Worm (Caenorhabditis elegans) whole organism, early embryonic: ENCODE measurements around the gene unc-32.
A peak's percentile ranks its signal among the peaks of the same experiment; 100 is the strongest.

ENCODE experiments used
- B0310.2 ChIP-seq: sonication (generic microtip); optimal IDR thresholded peaks from 2 replicates; lab custom pipeline; 2016; ENCODE audit warnings: mild to moderate bottlenecking, missing genetic modification characterization, missing compliant biosample characterization
- F13C5.2 ChIP-seq: sonication (generic microtip); optimal IDR thresholded peaks from 2 replicates; lab custom pipeline; 2017; ENCODE audit warnings: mild to moderate bottlenecking, missing genetic modification characterization, inconsistent platforms, missing compliant biosample characterization
- aly-1 ChIP-seq: sonication (generic microtip); optimal IDR thresholded peaks from 2 replicates; lab custom pipeline; 2016; ENCODE audit warnings: missing genetic modification characterization, missing compliant biosample characterization
- ama-1 ChIP-seq: fragments of 150-350 bp; optimal IDR thresholded peaks from 2 replicates; lab custom pipeline; 2014
- ceh-13 ChIP-seq: fragments of 200-800 bp; sonication (Bioruptor generic); optimal IDR thresholded peaks from 2 replicates; lab custom pipeline; 2018; ENCODE audit warnings: mild to moderate bottlenecking, missing genetic modification characterization, missing compliant biosample characterization
- ceh-36 ChIP-seq: sonication (generic microtip); optimal IDR thresholded peaks from 2 replicates; lab custom pipeline; 2016; ENCODE audit warnings: missing genetic modification characterization, inconsistent platforms, missing compliant biosample characterization
- ets-7 ChIP-seq: sonication (generic microtip); optimal IDR thresholded peaks from 2 replicates; lab custom pipeline; 2016; ENCODE audit warnings: missing genotype, missing genetic modification characterization, missing compliant biosample characterization
- flt-1 ChIP-seq: fragments of 200-800 bp; sonication (Bioruptor generic); IDR thresholded peaks from 2 replicates; pipeline ENCODE4 v1.3.6; 2022; ENCODE audit warnings: missing genetic modification characterization, missing compliant biosample characterization
- hmbx-1 ChIP-seq: sonication (generic microtip); optimal IDR thresholded peaks from 2 replicates; lab custom pipeline; 2016; ENCODE audit warnings: mild to moderate bottlenecking, missing genetic modification characterization, missing compliant biosample characterization
- hmg-4 ChIP-seq: fragments of 200-800 bp; sonication (Bioruptor generic); optimal IDR thresholded peaks from 2 replicates; lab custom pipeline; 2018; ENCODE audit warnings: mild to moderate bottlenecking, missing genetic modification characterization, missing compliant biosample characterization
- hnd-1 ChIP-seq: sonication (generic microtip); optimal IDR thresholded peaks from 2 replicates; lab custom pipeline; 2016; ENCODE audit warnings: missing genetic modification characterization, missing compliant biosample characterization
- pes-1 ChIP-seq: fragments of 200-800 bp; sonication (Bioruptor generic); IDR thresholded peaks from 2 replicates; pipeline ENCODE4 v1.3.6; 2022; ENCODE audit warnings: missing genetic modification reagents, missing genetic modification characterization, missing compliant biosample characterization
- scrt-1 ChIP-seq: fragments of 200-800 bp; sonication (Bioruptor generic); IDR thresholded peaks from 2 replicates; pipeline ENCODE4 v1.3.6; 2022; ENCODE audit warnings: missing genetic modification characterization, missing compliant biosample characterization
- sea-1 ChIP-seq: fragments of 200-800 bp; sonication (Bioruptor generic); conservative IDR thresholded peaks from 2 replicates; pipeline ENCODE4 v1.3.6; 2022; ENCODE audit warnings: missing genetic modification characterization, missing compliant biosample characterization
- tbx-11 ChIP-seq: fragments of 200-800 bp; sonication (Bioruptor generic); IDR thresholded peaks from 2 replicates; pipeline ENCODE4 v1.3.6; 2022; ENCODE audit warnings: missing genetic modification characterization, missing compliant biosample characterization
- tbx-37 ChIP-seq: fragments of 200-800 bp; sonication (Bioruptor generic); conservative IDR thresholded peaks from 2 replicates; pipeline ENCODE4 v1.3.6; 2022; ENCODE audit warnings: missing genetic modification reagents, missing genetic modification characterization, missing compliant biosample characterization
- tra-4 ChIP-seq: sonication (generic microtip); optimal IDR thresholded peaks from 2 replicates; lab custom pipeline; 2017; ENCODE audit warnings: missing genetic modification characterization, missing compliant biosample characterization

unc-32 gene

ce11 chrIII:8869663-8870062 is 35.8 kb upstream of the unc-32 start:
- TF ChIP-seq ama-1 (lab: Kevin White, UChicago) (no peak), aly-1 (tag; lab: Kevin White, UChicago) (no peak), F13C5.2 (tag; lab: Kevin White, UChicago) (no peak)

- TF ChIP-seq tbx-11, result no peak
- TF ChIP-seq hmg-4 (GFP tag; lab: Kevin White, UChicago), result peak; percentile 33
Observed at ce11 chrIII:8873045-8873457, 32.4 kb upstream of the unc-32 start.

- TF ChIP-seq pes-1 (GFP tag; lab: Robert Waterston, UW), result peak; percentile 38; the same call in 1 of the 2 replicates
- peak; percentile 59 for TF ChIP-seq F13C5.2 (tag; lab: Kevin White, UChicago)
- no peak for TF ChIP-seq scrt-1 (GFP tag; lab: Robert Waterston, UW)
- peak; percentile 37 for TF ChIP-seq flt-1 (GFP tag; lab: Robert Waterston, UW)
- TF ChIP-seq tbx-37 (GFP tag; lab: Robert Waterston, UW), result no peak
- 0 out of 2 replicates have a peak, but pooled peaks have one; percentile 51 for TF ChIP-seq sea-1 (GFP tag; lab: Robert Waterston, UW)
- TF ChIP-seq aly-1 (tag; lab: Kevin White, UChicago), result peak; percentile 46
- no peak for TF ChIP-seq tbx-11
- TF ChIP-seq hmg-4 (GFP tag; lab: Kevin White, UChicago), result peak; percentile 78
- TF ChIP-seq ceh-36 (tag; lab: Kevin White, UChicago), result no peak
- peak; percentile 59 for TF ChIP-seq B0310.2 (tag; lab: Kevin White, UChicago)
- TF ChIP-seq hmbx-1 (tag; lab: Kevin White, UChicago), result no peak
- no peak for TF ChIP-seq ceh-13 (GFP tag; lab: Kevin White, UChicago)
- no peak for TF ChIP-seq tra-4 (tag; lab: Kevin White, UChicago)
- TF ChIP-seq ama-1 (lab: Kevin White, UChicago), result no peak
- TF ChIP-seq hnd-1 (tag; lab: Kevin White, UChicago), result no peak
- TF ChIP-seq ets-7 (tag; lab: Kevin White, UChicago), result no peak
Observed at ce11 chrIII:8873990-8874668, 31.3 kb upstream of the unc-32 start.

- no peak for TF ChIP-seq ets-7 (tag; lab: Kevin White, UChicago)
- TF ChIP-seq ceh-36 (tag; lab: Kevin White, UChicago), result no peak
- no peak for TF ChIP-seq scrt-1 (GFP tag; lab: Robert Waterston, UW)
- TF ChIP-seq tra-4 (tag; lab: Kevin White, UChicago), result no peak
- no peak for TF ChIP-seq tbx-37 (GFP tag; lab: Robert Waterston, UW)
- TF ChIP-seq hnd-1 (tag; lab: Kevin White, UChicago), result no peak
- TF ChIP-seq B0310.2 (tag; lab: Kevin White, UChicago), result no peak
- TF ChIP-seq aly-1 (tag; lab: Kevin White, UChicago), result no peak
- no peak for TF ChIP-seq pes-1 (GFP tag; lab: Robert Waterston, UW)
- no peak for TF ChIP-seq ama-1 (lab: Kevin White, UChicago)
Observed at ce11 chrIII:8877002-8877401, 28.4 kb upstream of the unc-32 start, which contains the start of gene K01F9.2. TSS of gene K01F9.2 (minus strand) at chrIII:8877128.

- no peak for TF ChIP-seq hmg-4 (GFP tag; lab: Kevin White, UChicago)
Observed at ce11 chrIII:8878960-8879359, 26.5 kb upstream of the unc-32 start.

ce11 chrIII:8882333-8882732 is 23.1 kb upstream of the unc-32 start:
- TF ChIP-seq ceh-36 (tag; lab: Kevin White, UChicago) (no peak), pes-1 (GFP tag; lab: Robert Waterston, UW) (no peak), ets-7 (tag; lab: Kevin White, UChicago) (no peak), F13C5.2 (tag; lab: Kevin White, UChicago) (no peak), aly-1 (tag; lab: Kevin White, UChicago) (no peak), tbx-37 (GFP tag; lab: Robert Waterston, UW) (no peak)

- TF ChIP-seq tra-4 (tag; lab: Kevin White, UChicago) (no peak), F13C5.2 (tag; lab: Kevin White, UChicago) (no peak), pes-1 (GFP tag; lab: Robert Waterston, UW) (no peak), flt-1 (GFP tag; lab: Robert Waterston, UW) (no peak), ets-7 (tag; lab: Kevin White, UChicago) (no peak), hnd-1 (tag; lab: Kevin White, UChicago) (no peak)
Observed at ce11 chrIII:8885150-8885549, 20.3 kb upstream of the unc-32 start, which contains the start of gene svop-1. TSS of gene svop-1 (minus strand) at chrIII:8885488.

ce11 chrIII:8886309-8886708 is 19.1 kb upstream of the unc-32 start:
- no peak for TF ChIP-seq hmg-4 (GFP tag; lab: Kevin White, UChicago)
- TF ChIP-seq flt-1 (GFP tag; lab: Robert Waterston, UW), result no peak
- TF ChIP-seq pes-1 (GFP tag; lab: Robert Waterston, UW), result no peak
- no peak for TF ChIP-seq tra-4 (tag; lab: Kevin White, UChicago)
- no peak for TF ChIP-seq ets-7 (tag; lab: Kevin White, UChicago)
- no peak for TF ChIP-seq hmbx-1 (tag; lab: Kevin White, UChicago)
- no peak for TF ChIP-seq F13C5.2 (tag; lab: Kevin White, UChicago)
- no peak for TF ChIP-seq tbx-11
- no peak for TF ChIP-seq hnd-1 (tag; lab: Kevin White, UChicago)
- no peak for TF ChIP-seq scrt-1 (GFP tag; lab: Robert Waterston, UW)
- no peak for TF ChIP-seq ceh-13 (GFP tag; lab: Kevin White, UChicago)
- no peak for TF ChIP-seq ceh-36 (tag; lab: Kevin White, UChicago)
- TF ChIP-seq sea-1 (GFP tag; lab: Robert Waterston, UW), result no peak
- TF ChIP-seq ama-1 (lab: Kevin White, UChicago), result no peak
- TF ChIP-seq B0310.2 (tag; lab: Kevin White, UChicago), result no peak
